Worm (Caenorhabditis elegans): ENCODE results near the gene sqst-2.

DNA sequence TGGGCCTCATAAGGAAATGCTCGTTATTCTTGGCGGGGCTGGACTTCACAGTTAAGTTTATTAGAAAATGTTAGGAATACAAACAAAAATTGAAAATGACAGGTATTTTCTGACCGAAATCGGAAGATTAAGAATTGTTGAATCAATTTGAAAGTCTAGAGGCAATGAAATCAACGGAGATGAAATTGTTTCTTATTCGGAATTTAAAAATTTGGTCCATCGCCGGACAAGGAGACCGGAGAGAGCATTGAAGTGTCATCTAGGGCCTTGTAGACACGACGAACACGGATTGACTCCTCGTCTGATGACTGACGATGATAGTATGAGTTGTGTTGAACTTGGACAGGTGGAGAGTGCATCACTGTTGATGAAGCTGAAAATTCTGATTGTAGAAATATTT is 8.1 kb downstream of the sqst-2 start:
- TF ChIP-seq unc-39 (tag; optimal IDR thresholded peaks at IDR 0.05): no peak
- no peak for TF ChIP-seq mep-1 (tag; optimal IDR thresholded peaks at IDR 0.05)

Data from whole organism, mixed stage, embryonic.